Worm (Caenorhabditis elegans) whole organism, young adult: ENCODE results near the gene C54H2.4.

ENCODE experiments used
- B0019.2 ChIP-seq: fragments of 200-800 bp; sonication (Bioruptor generic); conservative IDR thresholded peaks from 2 replicates; pipeline ENCODE4 v1.3.6; 2022; ENCODE audit warnings: missing genetic modification reagents, missing genetic modification characterization, missing compliant biosample characterization
- B0261.1 ChIP-seq: sonication (generic microtip); optimal IDR thresholded peaks from 2 replicates; lab custom pipeline; 2016; ENCODE audit warnings: mild to moderate bottlenecking, missing genetic modification characterization, moderate library complexity, missing compliant biosample characterization
- C17E4.6 ChIP-seq: fragments of 200-800 bp; sonication (Bioruptor generic); IDR thresholded peaks from 2 replicates; pipeline ENCODE4 v1.3.6; 2022; ENCODE audit warnings: missing genetic modification reagents, missing genetic modification characterization, missing compliant biosample characterization
- D2030.7 ChIP-seq: fragments of 200-800 bp; sonication (Bioruptor generic); IDR thresholded peaks from 2 replicates; pipeline ENCODE4 v1.3.6; 2022; ENCODE audit warnings: missing genetic modification reagents, missing genetic modification characterization, missing compliant biosample characterization
- F22D6.2 ChIP-seq: sonication (generic microtip); optimal IDR thresholded peaks from 2 replicates; lab custom pipeline; 2016; ENCODE audit warnings: mild to moderate bottlenecking, missing genetic modification characterization, missing compliant biosample characterization
- F57C9.4 ChIP-seq: sonication (generic microtip); optimal IDR thresholded peaks from 2 replicates; lab custom pipeline; 2017; ENCODE audit warnings: mild to moderate bottlenecking, missing genetic modification characterization, missing compliant biosample characterization
- K11D2.4 ChIP-seq: fragments of 200-800 bp; sonication (Bioruptor generic); IDR thresholded peaks from 2 replicates; pipeline ENCODE4 v1.3.6; 2022; ENCODE audit warnings: missing genetic modification reagents, missing genetic modification characterization, missing compliant biosample characterization
- K12H6.12 ChIP-seq: fragments of 200-800 bp; sonication (Bioruptor generic); optimal IDR thresholded peaks from 2 replicates; lab custom pipeline; 2018; ENCODE audit warnings: mild to moderate bottlenecking, missing genetic modification characterization, missing compliant biosample characterization
- T26A5.8 ChIP-seq: sonication (generic microtip); optimal IDR thresholded peaks from 2 replicates; lab custom pipeline; 2016; ENCODE audit warnings: missing genetic modification characterization, missing compliant biosample characterization
- Y67H2A.10 ChIP-seq: fragments of 200-800 bp; sonication (Bioruptor generic); conservative IDR thresholded peaks from 2 replicates; pipeline ENCODE4 v1.3.6; 2022; ENCODE audit warnings: missing genetic modification reagents, missing genetic modification characterization, missing compliant biosample characterization
- Y95B8A.8 ChIP-seq: fragments of 200-800 bp; sonication (Bioruptor generic); IDR thresholded peaks from 2 replicates; pipeline ENCODE4 v1.3.6; 2022; ENCODE audit warnings: missing genetic modification reagents, missing genetic modification characterization, missing compliant biosample characterization
- ZK185.1 ChIP-seq: sonication (generic microtip); optimal IDR thresholded peaks from 2 replicates; lab custom pipeline; 2016; ENCODE audit warnings: mild to moderate bottlenecking, missing genetic modification characterization, missing compliant biosample characterization; ENCODE audit not compliant: poor library complexity, severe bottlenecking
- ama-1 ChIP-seq, 3 experiments: fragments of 150-350 bp in 1 of 3; sonication (generic microtip) in 2 of 3; optimal IDR thresholded peaks; 2 replicates each; lab custom pipeline; 2014 to 2018; ENCODE audit warnings: missing biosample characterization in 2 of 3, missing genetic modification characterization in 2 of 3, missing genetic modification reagents in 2 of 3
- aptf-2 ChIP-seq: fragments of 200-800 bp; sonication (Bioruptor generic); conservative IDR thresholded peaks from 2 replicates; pipeline ENCODE4 v1.3.6; 2022; ENCODE audit warnings: missing genetic modification reagents, missing genetic modification characterization, missing compliant biosample characterization
- atf-7 ChIP-seq: sonication (generic microtip); optimal IDR thresholded peaks from 2 replicates; lab custom pipeline; 2017; ENCODE audit warnings: mild to moderate bottlenecking, missing genetic modification characterization, missing compliant biosample characterization
- athp-1 ChIP-seq: sonication (generic microtip); optimal IDR thresholded peaks from 2 replicates; lab custom pipeline; 2017; ENCODE audit warnings: mild to moderate bottlenecking, missing genetic modification characterization, missing compliant biosample characterization
- cebp-1 ChIP-seq, 2 experiments: fragments of 200-800 bp in 1 of 2; sonication (Bioruptor generic) in 1 of 2; sonication (generic microtip) in 1 of 2; IDR thresholded peaks in 1 of 2; optimal IDR thresholded peaks in 1 of 2; 2 replicates each; pipeline versions ENCODE4 v1.3.6 to Lab custom; 2017 to 2022; ENCODE audit warnings: missing compliant biosample characterization in 2 of 2, missing genetic modification characterization in 2 of 2, mild to moderate bottlenecking in 1 of 2, missing genetic modification reagents in 1 of 2, moderate library complexity in 1 of 2
- cebp-2 ChIP-seq: fragments of 200-800 bp; sonication (Bioruptor generic); IDR thresholded peaks from 2 replicates; pipeline ENCODE4 v1.3.6; 2022; ENCODE audit warnings: missing genetic modification characterization, missing compliant biosample characterization
- ceh-40 ChIP-seq: fragments of 200-800 bp; sonication (Bioruptor generic); IDR thresholded peaks from 2 replicates; pipeline ENCODE4 v1.3.6; 2022; ENCODE audit warnings: missing genetic modification characterization, missing compliant biosample characterization
- ceh-58 ChIP-seq: fragments of 200-800 bp; sonication (Bioruptor generic); IDR thresholded peaks from 2 replicates; pipeline ENCODE4 v1.3.6; 2022; ENCODE audit warnings: missing genetic modification characterization, missing compliant biosample characterization
- ceh-79 ChIP-seq: sonication (generic microtip); optimal IDR thresholded peaks from 2 replicates; lab custom pipeline; 2017; ENCODE audit warnings: mild to moderate bottlenecking, missing genetic modification characterization, missing compliant biosample characterization
- chd-7 ChIP-seq: sonication (generic microtip); optimal IDR thresholded peaks from 2 replicates; lab custom pipeline; 2016; ENCODE audit warnings: mild to moderate bottlenecking, missing genetic modification characterization, moderate library complexity, missing compliant biosample characterization
- efl-1 ChIP-seq: fragments of 150-350 bp; optimal IDR thresholded peaks from 2 replicates; lab custom pipeline; 2014; ENCODE audit warnings: missing biosample characterization, missing genetic modification reagents, missing genetic modification characterization
- egl-18 ChIP-seq: fragments of 200-800 bp; sonication (Bioruptor generic); IDR thresholded peaks from 2 replicates; pipeline ENCODE4 v1.3.6; 2022; ENCODE audit warnings: missing genetic modification reagents, missing genetic modification characterization, missing compliant biosample characterization
- him-1 ChIP-seq: sonication (generic microtip); optimal IDR thresholded peaks from 2 replicates; lab custom pipeline; 2016; ENCODE audit warnings: missing genotype, missing genetic modification reagents, missing genetic modification characterization, missing compliant biosample characterization
- hmg-1.2 ChIP-seq: fragments of 200-800 bp; sonication (Bioruptor generic); IDR thresholded peaks from 2 replicates; pipeline ENCODE4 v1.3.6; 2022; ENCODE audit warnings: missing genetic modification reagents, missing genetic modification characterization, missing compliant biosample characterization
- hsf-1 ChIP-seq: fragments of 200-800 bp; sonication (Bioruptor generic); IDR thresholded peaks from 2 replicates; pipeline ENCODE4 v1.3.6; 2022; ENCODE audit warnings: missing genetic modification reagents, missing genetic modification characterization, missing compliant biosample characterization
- lag-1 ChIP-seq: fragments of 200-800 bp; sonication (Bioruptor generic); IDR thresholded peaks from 2 replicates; pipeline ENCODE4 v1.3.6; 2022; ENCODE audit warnings: missing genetic modification reagents, missing genetic modification characterization, missing compliant biosample characterization
- lin-26 ChIP-seq: fragments of 200-800 bp; sonication (Bioruptor generic); IDR thresholded peaks from 2 replicates; pipeline ENCODE4 v1.3.6; 2022; ENCODE audit warnings: missing genetic modification reagents, missing genetic modification characterization, missing compliant biosample characterization
- lin-40 ChIP-seq: sonication (generic microtip); optimal IDR thresholded peaks from 2 replicates; lab custom pipeline; 2016; ENCODE audit warnings: missing genetic modification characterization, mild to moderate bottlenecking, missing compliant biosample characterization, missing genotype, missing genetic modification reagents
- lir-1 ChIP-seq: fragments of 200-800 bp; sonication (Bioruptor generic); conservative IDR thresholded peaks from 2 replicates; pipeline ENCODE4 v1.3.6; 2022; ENCODE audit warnings: missing genetic modification reagents, missing genetic modification characterization, missing compliant biosample characterization
- lsl-1 ChIP-seq: fragments of 200-800 bp; sonication (Bioruptor generic); optimal IDR thresholded peaks from 2 replicates; lab custom pipeline; 2018; ENCODE audit warnings: mild to moderate bottlenecking, missing genetic modification characterization, moderate library complexity, missing compliant biosample characterization
- madf-3 ChIP-seq: fragments of 200-800 bp; sonication (Bioruptor generic); IDR thresholded peaks from 2 replicates; pipeline ENCODE4 v1.3.6; 2022; ENCODE audit warnings: missing genetic modification reagents, missing genetic modification characterization, missing compliant biosample characterization
- nfya-1 ChIP-seq: sonication (generic microtip); optimal IDR thresholded peaks from 2 replicates; lab custom pipeline; 2017; ENCODE audit warnings: antibody characterized with exemption, missing compliant biosample characterization, missing genetic modification characterization, borderline replicate concordance; ENCODE audit not compliant: insufficient read depth
- nfya-2 ChIP-seq: fragments of 200-800 bp; sonication (Bioruptor generic); IDR thresholded peaks from 2 replicates; pipeline ENCODE4 v1.3.6; 2022; ENCODE audit warnings: missing genetic modification reagents, missing genetic modification characterization, missing compliant biosample characterization
- rpc-1 ChIP-seq, 2 experiments: fragments of 150-350 bp in 1 of 2; sonication (generic microtip) in 1 of 2; optimal IDR thresholded peaks; 2 replicates each; lab custom pipeline; 2014 to 2018; ENCODE audit warnings: missing biosample characterization in 1 of 2, missing genetic modification characterization in 1 of 2, missing genetic modification reagents in 1 of 2, missing genotype in 1 of 2
- snpc-1.1 ChIP-seq: sonication (generic microtip); optimal IDR thresholded peaks from 2 replicates; lab custom pipeline; 2017; ENCODE audit warnings: missing genetic modification characterization, mild to moderate bottlenecking, missing compliant biosample characterization, antibody characterized with exemption, moderate library complexity, missing genotype, missing genetic modification reagents; ENCODE audit not compliant: insufficient read depth
- snpc-1.3 ChIP-seq: sonication (generic microtip); optimal IDR thresholded peaks from 2 replicates; lab custom pipeline; 2017; ENCODE audit warnings: missing genetic modification characterization, mild to moderate bottlenecking, missing compliant biosample characterization, antibody characterized with exemption, moderate library complexity, missing genotype, missing genetic modification reagents; ENCODE audit not compliant: insufficient read depth
- sptf-2 ChIP-seq: fragments of 200-800 bp; sonication (Bioruptor generic); optimal IDR thresholded peaks from 2 replicates; lab custom pipeline; 2018; ENCODE audit warnings: mild to moderate bottlenecking, missing genetic modification characterization, missing compliant biosample characterization
- tbp1 ChIP-seq: fragments of 200-800 bp; sonication (Bioruptor generic); optimal IDR thresholded peaks from 2 replicates; lab custom pipeline; 2018; ENCODE audit warnings: mild to moderate bottlenecking, missing genetic modification characterization, missing compliant biosample characterization
- unc-130 ChIP-seq: sonication (generic microtip); optimal IDR thresholded peaks from 2 replicates; lab custom pipeline; 2016; ENCODE audit warnings: missing genetic modification reagents, missing genetic modification characterization, missing compliant biosample characterization
- unc-62 ChIP-seq: fragments of 150-350 bp; optimal IDR thresholded peaks from 2 replicates; lab custom pipeline; 2014; ENCODE audit warnings: missing biosample characterization, missing genetic modification reagents, missing genetic modification characterization
- ztf-22 ChIP-seq: fragments of 200-800 bp; sonication (Bioruptor generic); optimal IDR thresholded peaks from 2 replicates; lab custom pipeline; 2018; ENCODE audit warnings: mild to moderate bottlenecking, missing genetic modification characterization, moderate library complexity, missing compliant biosample characterization
- ztf-25 ChIP-seq: fragments of 200-800 bp; sonication (Bioruptor generic); IDR thresholded peaks from 2 replicates; pipeline ENCODE4 v1.3.6; 2022; ENCODE audit warnings: missing genetic modification reagents, missing genetic modification characterization, missing compliant biosample characterization

Gene C54H2.4

DNA sequence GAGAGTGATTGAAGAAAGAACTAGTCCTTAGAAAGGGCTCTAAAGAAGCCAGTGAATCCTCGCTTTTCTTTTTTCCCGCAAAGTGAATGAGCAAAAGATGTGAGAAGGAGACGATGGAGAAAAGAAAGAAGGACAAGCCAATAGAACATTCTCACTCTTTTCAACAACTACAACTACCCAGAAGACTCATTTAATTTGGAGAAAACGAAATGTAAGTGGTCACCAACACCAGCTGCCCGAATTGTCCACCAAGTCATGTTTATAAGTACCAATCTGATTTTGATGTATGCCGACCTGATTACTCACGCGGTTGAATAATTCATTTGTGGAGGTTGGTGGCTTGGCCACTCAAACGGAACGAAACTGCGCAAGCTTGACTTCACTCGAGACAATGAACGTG is 32.0 kb upstream of the C54H2.4 start:
- no peak for TF ChIP-seq chd-7 (tag; lab: Kevin White, UChicago)
- no peak for TF ChIP-seq lsl-1
- TF ChIP-seq nfya-1 (tag; lab: Kevin White, UChicago) = no peak
- no peak for TF ChIP-seq tbp1 (GFP tag; lab: Kevin White, UChicago)
- no peak for TF ChIP-seq B0019.2 (GFP tag; lab: Robert Waterston, UW)
- TF ChIP-seq hsf-1 (GFP tag; lab: Robert Waterston, UW) = no peak
- TF ChIP-seq aptf-2 (GFP tag; lab: Robert Waterston, UW) = no peak
- no peak for TF ChIP-seq egl-18 (GFP tag; lab: Robert Waterston, UW)
- no peak for TF ChIP-seq cebp-2
- TF ChIP-seq lag-1 (GFP tag; lab: Robert Waterston, UW) = no peak
- no peak for TF ChIP-seq nfya-2 (GFP tag; lab: Robert Waterston, UW)
- no peak for TF ChIP-seq K11D2.4 (GFP tag; lab: Robert Waterston, UW)
- no peak for TF ChIP-seq ztf-22
- TF ChIP-seq C17E4.6 (GFP tag; lab: Robert Waterston, UW) = no peak

DNA sequence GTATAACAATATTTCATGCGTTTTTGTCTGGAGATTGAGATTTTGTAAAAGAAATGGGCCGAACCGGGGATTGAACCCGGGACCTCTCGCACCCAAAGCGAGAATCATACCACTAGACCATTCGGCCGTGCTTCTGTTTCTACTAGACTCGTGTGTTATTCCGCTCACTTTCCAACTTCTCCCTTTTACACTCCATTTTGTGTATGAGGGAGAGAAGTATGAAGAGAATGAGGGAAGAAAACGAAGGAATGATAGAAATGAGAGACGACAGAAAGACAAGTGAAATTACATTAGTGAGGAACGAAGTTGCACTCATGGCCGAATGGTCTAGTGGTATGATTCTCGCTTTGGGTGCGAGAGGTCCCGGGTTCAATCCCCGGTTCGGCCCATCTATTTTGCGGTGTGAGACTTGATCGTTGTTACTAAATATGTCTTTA is 30.6 kb upstream of the C54H2.4 start:
- TF ChIP-seq lin-40 (tag; lab: Kevin White, UChicago) (peak; percentile 95), F22D6.2 (tag; lab: Kevin White, UChicago) (peak; percentile 62), snpc-1.1 (tag; lab: Kevin White, UChicago) (peak; percentile 48), atf-7 (tag; lab: Kevin White, UChicago) (peak; percentile 73), Y67H2A.10 (GFP tag; lab: Robert Waterston, UW) (peak; percentile 35; the same call in 1 of the 2 replicates), hmg-1.2 (GFP tag; lab: Robert Waterston, UW) (peak; percentile 94), Y95B8A.8 (GFP tag; lab: Robert Waterston, UW) (no peak), B0261.1 (tag; lab: Kevin White, UChicago) (peak; percentile 99), egl-18 (GFP tag; lab: Robert Waterston, UW) (no peak), unc-62 (no peak), rpc-1 (optimal IDR thresholded peaks at IDR 0.05; lab: Kevin White, UChicago) (peak; percentile 96), rpc-1 (tag; optimal IDR thresholded peaks at IDR 0.05; lab: Kevin White, UChicago) (peak; percentile 96), sptf-2 (GFP tag; lab: Kevin White, UChicago) (no peak), unc-130 (GFP tag; lab: Kevin White, UChicago) (peak; percentile 81), T26A5.8 (tag; lab: Kevin White, UChicago) (peak; percentile 92), cebp-1 (GFP tag; IDR thresholded peaks at IDR 0.05; lab: Robert Waterston, UW) (peak; percentile 55; the same call in 1 of the 2 replicates), cebp-1 (tag; optimal IDR thresholded peaks at IDR 0.05; lab: Kevin White, UChicago) (peak; percentile 85), athp-1 (tag; lab: Kevin White, UChicago) (peak; percentile 65), ceh-58 (GFP tag; lab: Robert Waterston, UW) (0 out of 2 replicates have a peak, but pooled peaks have one; percentile 47), hsf-1 (GFP tag; lab: Robert Waterston, UW) (0 out of 2 replicates have a peak, but pooled peaks have one; percentile 59), him-1 (tag; lab: Kevin White, UChicago) (peak; percentile 86), snpc-1.3 (tag; lab: Kevin White, UChicago) (peak; percentile 83), lir-1 (GFP tag; lab: Robert Waterston, UW) (peak; percentile 61), F57C9.4 (no peak), ama-1 (optimal IDR thresholded peaks at IDR 0.05; lab: Kevin White, UChicago) (no peak), ama-1 (GFP tag; optimal IDR thresholded peaks at IDR 0.05; lab: Kevin White, UChicago) (peak; percentile 69 to 82), ztf-25 (GFP tag; lab: Robert Waterston, UW) (peak; percentile 87; the same call in 1 of the 2 replicates), efl-1 (peak; percentile 21), lin-26 (GFP tag; lab: Robert Waterston, UW) (peak; percentile 89), chd-7 (tag; lab: Kevin White, UChicago) (peak; percentile 91), ceh-79 (peak; percentile 29), ZK185.1 (peak; percentile 94), madf-3 (GFP tag; lab: Robert Waterston, UW) (peak; percentile 48; the same call in 1 of the 2 replicates), K11D2.4 (GFP tag; lab: Robert Waterston, UW) (peak; percentile 76), D2030.7 (GFP tag; lab: Robert Waterston, UW) (peak; percentile 82), K12H6.12 (tag; lab: Kevin White, UChicago) (peak; percentile 80), ceh-40 (GFP tag; lab: Robert Waterston, UW) (0 out of 2 replicates have a peak, but pooled peaks have one; percentile 56), tbp1 (GFP tag; lab: Kevin White, UChicago) (peak; percentile 96)
